Fruit fly (Drosophila melanogaster) whole organism, embryonic: Measurements from ENCODE around the gene CG5853.

Experiments used
- CG10274 ChIP-seq: fragments of 200-800 bp; sonication (Bioruptor generic); optimal IDR thresholded peaks from 3 replicates; lab custom pipeline; 2017; ENCODE audit warnings: missing biosample characterization, mild to moderate bottlenecking, missing genetic modification characterization
- CG10565 ChIP-seq: fragments of 200-800 bp; sonication (Bioruptor generic); optimal IDR thresholded peaks from 3 replicates; lab custom pipeline; 2016; ENCODE audit warnings: missing biosample characterization, mild to moderate bottlenecking, missing genetic modification characterization
- CG11093 ChIP-seq: fragments of 200-800 bp; sonication (Bioruptor generic); IDR thresholded peaks from 3 replicates; pipeline ENCODE4 v1.3.6; 2022; ENCODE audit warnings: missing biosample characterization, missing genetic modification characterization
- CG11696 ChIP-seq: fragments of 200-800 bp; sonication (Bioruptor generic); IDR thresholded peaks from 2 replicates; pipeline ENCODE4 v1.3.6; 2022; ENCODE audit warnings: missing biosample characterization, missing genetic modification characterization
- CG12071 ChIP-seq: fragments of 200-800 bp; sonication (Bioruptor generic); optimal IDR thresholded peaks from 3 replicates; lab custom pipeline; 2018; ENCODE audit warnings: missing biosample characterization, mild to moderate bottlenecking, missing genetic modification characterization
- CG12155 ChIP-seq: fragments of 200-800 bp; sonication (Bioruptor generic); optimal IDR thresholded peaks from 3 replicates; lab custom pipeline; 2016; ENCODE audit warnings: missing biosample characterization, missing genetic modification characterization
- CG12219 ChIP-seq: fragments of 200-800 bp; sonication (Bioruptor generic); optimal IDR thresholded peaks from 3 replicates; lab custom pipeline; 2018; ENCODE audit warnings: missing biosample characterization, mild to moderate bottlenecking, missing genetic modification characterization
- CG15011 ChIP-seq: fragments of 200-800 bp; sonication (Bioruptor generic); optimal IDR thresholded peaks from 3 replicates; lab custom pipeline; 2018; ENCODE audit warnings: missing biosample characterization, mild to moderate bottlenecking, missing genetic modification characterization
- CG1832 ChIP-seq: fragments of 200-800 bp; sonication (Bioruptor generic); optimal IDR thresholded peaks from 2 replicates; lab custom pipeline; 2017; ENCODE audit warnings: missing biosample characterization, mild to moderate bottlenecking, missing genetic modification characterization, inconsistent platforms
- CG18619 ChIP-seq: fragments of 200-800 bp; sonication (Bioruptor generic); optimal IDR thresholded peaks from 3 replicates; lab custom pipeline; 2017; ENCODE audit warnings: missing biosample characterization, mild to moderate bottlenecking, missing genetic modification characterization
- CG32772 ChIP-seq: fragments of 200-800 bp; sonication (Bioruptor generic); IDR thresholded peaks from 2 replicates; pipeline ENCODE4 v1.3.6; 2022; ENCODE audit warnings: missing biosample characterization, missing genetic modification characterization
- CG33557 ChIP-seq: fragments of 200-800 bp; sonication (Bioruptor generic); optimal IDR thresholded peaks from 2 replicates; lab custom pipeline; 2019; ENCODE audit warnings: missing biosample characterization, mild to moderate bottlenecking, missing genetic modification characterization, moderate library complexity
- CG5953 ChIP-seq: fragments of 200-800 bp; sonication (Bioruptor generic); IDR thresholded peaks from 2 replicates; pipeline ENCODE4 v1.3.6; 2022; ENCODE audit warnings: missing biosample characterization, missing genetic modification characterization
- CG6765 ChIP-seq: fragments of 200-800 bp; sonication (Bioruptor generic); optimal IDR thresholded peaks from 3 replicates; lab custom pipeline; 2017; ENCODE audit warnings: missing biosample characterization, mild to moderate bottlenecking, missing genetic modification characterization
- CG6854 ChIP-seq: fragments of 200-800 bp; sonication (Bioruptor generic); optimal IDR thresholded peaks from 3 replicates; lab custom pipeline; 2017; ENCODE audit warnings: missing biosample characterization, mild to moderate bottlenecking, missing genetic modification characterization
- CG7928 ChIP-seq: fragments of 200-800 bp; sonication (Bioruptor generic); optimal IDR thresholded peaks from 2 replicates; lab custom pipeline; 2017; ENCODE audit warnings: missing biosample characterization, mild to moderate bottlenecking, missing genetic modification characterization
- CG7987 ChIP-seq: fragments of 200-800 bp; sonication (Bioruptor generic); optimal IDR thresholded peaks from 2 replicates; lab custom pipeline; 2018; ENCODE audit warnings: missing biosample characterization, mild to moderate bottlenecking, missing genetic modification characterization, moderate library complexity
- CG8359 ChIP-seq: fragments of 200-800 bp; sonication (Bioruptor generic); optimal IDR thresholded peaks from 2 replicates; lab custom pipeline; 2017; ENCODE audit warnings: missing biosample characterization, mild to moderate bottlenecking, missing genetic modification characterization, borderline replicate concordance
- CG8765 ChIP-seq: fragments of 200-800 bp; sonication (Bioruptor generic); IDR thresholded peaks from 2 replicates; pipeline ENCODE4 v1.3.6; 2022; ENCODE audit warnings: missing biosample characterization, missing genetic modification characterization
- CG9215 ChIP-seq: fragments of 200-800 bp; sonication (Bioruptor generic); IDR thresholded peaks from 2 replicates; pipeline ENCODE4 v1.3.6; 2022; ENCODE audit warnings: missing biosample characterization, missing genetic modification characterization
- CG9437 ChIP-seq: fragments of 200-800 bp; sonication (Bioruptor generic); optimal IDR thresholded peaks from 2 replicates; lab custom pipeline; 2018; ENCODE audit warnings: missing biosample characterization, mild to moderate bottlenecking, missing genetic modification characterization
- CG9727 ChIP-seq: fragments of 200-800 bp; sonication (Bioruptor generic); optimal IDR thresholded peaks from 3 replicates; lab custom pipeline; 2017; ENCODE audit warnings: missing biosample characterization, mild to moderate bottlenecking, missing genetic modification characterization
- CG9876 ChIP-seq: fragments of 200-800 bp; sonication (Bioruptor generic); optimal IDR thresholded peaks from 2 replicates; lab custom pipeline; 2016; ENCODE audit warnings: missing biosample characterization, missing genetic modification characterization
- Dfd ChIP-seq, 2 experiments: fragments of >200 bp; optimal IDR thresholded peaks; 2 replicates each; lab custom pipeline; 2017; ENCODE audit warnings: missing biosample characterization in 2 of 2, missing genetic modification characterization in 2 of 2
- Drgx ChIP-seq: fragments of 200-800 bp; sonication (Bioruptor generic); IDR thresholded peaks from 2 replicates; pipeline ENCODE4 v1.3.6; 2022; ENCODE audit warnings: missing biosample characterization, missing genetic modification characterization
- Gsc ChIP-seq: fragments of 200-800 bp; sonication (Bioruptor generic); IDR thresholded peaks from 2 replicates; pipeline ENCODE4 v1.3.6; 2022; ENCODE audit warnings: missing biosample characterization, missing genetic modification characterization
- HLH54F ChIP-seq: fragments of 200-800 bp; sonication (Bioruptor generic); optimal IDR thresholded peaks from 3 replicates; lab custom pipeline; 2016; ENCODE audit warnings: missing biosample characterization, missing genetic modification characterization
- Hand ChIP-seq: fragments of 200-800 bp; sonication (Bioruptor generic); optimal IDR thresholded peaks from 2 replicates; lab custom pipeline; 2017; ENCODE audit warnings: mild to moderate bottlenecking, missing biosample characterization, missing genetic modification reagents, missing genetic modification characterization
- HmgD ChIP-seq: fragments of 200-800 bp; sonication (Bioruptor generic); optimal IDR thresholded peaks from 3 replicates; lab custom pipeline; 2016; ENCODE audit warnings: missing biosample characterization, missing genetic modification characterization
- Neu2 ChIP-seq: fragments of 200-800 bp; sonication (Bioruptor generic); optimal IDR thresholded peaks from 3 replicates; lab custom pipeline; 2016; ENCODE audit warnings: missing biosample characterization, missing genetic modification characterization, borderline replicate concordance
- Poxn ChIP-seq: fragments of 200-800 bp; sonication (Bioruptor generic); IDR thresholded peaks from 2 replicates; pipeline ENCODE4 v1.3.6; 2022; ENCODE audit warnings: missing biosample characterization, missing genetic modification characterization
- Tbp ChIP-seq: fragments of >200 bp; optimal IDR thresholded peaks from 2 replicates; lab custom pipeline; 2018; ENCODE audit warnings: missing biosample characterization, missing genetic modification characterization
- amos ChIP-seq: fragments of 200-800 bp; sonication (Bioruptor generic); IDR thresholded peaks from 2 replicates; pipeline ENCODE4 v1.3.6; 2022; ENCODE audit warnings: missing biosample characterization, missing genetic modification characterization; ENCODE audit not compliant: partially characterized antibody
- bab2 ChIP-seq: fragments of 200-800 bp; sonication (Bioruptor generic); optimal IDR thresholded peaks from 2 replicates; lab custom pipeline; 2016; ENCODE audit warnings: missing biosample characterization, missing genetic modification characterization
- disco-r ChIP-seq: fragments of 200-800 bp; sonication (Bioruptor generic); optimal IDR thresholded peaks from 2 replicates; lab custom pipeline; 2016; ENCODE audit warnings: missing biosample characterization, missing genetic modification characterization
- fd102C ChIP-seq: fragments of 200-800 bp; sonication (Bioruptor generic); optimal IDR thresholded peaks from 2 replicates; lab custom pipeline; 2018; ENCODE audit warnings: missing biosample characterization, mild to moderate bottlenecking, missing genetic modification characterization, moderate library complexity
- gcm2 ChIP-seq: fragments of 200-800 bp; sonication (Bioruptor generic); optimal IDR thresholded peaks from 2 replicates; lab custom pipeline; 2016; ENCODE audit warnings: missing biosample characterization, missing genetic modification characterization
- gem ChIP-seq: fragments of 200-800 bp; sonication (Bioruptor generic); optimal IDR thresholded peaks from 2 replicates; lab custom pipeline; 2019; ENCODE audit warnings: missing biosample characterization, mild to moderate bottlenecking, missing genetic modification characterization, moderate library complexity
- hbn ChIP-seq: fragments of 200-800 bp; sonication (Bioruptor generic); IDR thresholded peaks from 2 replicates; pipeline ENCODE4 v1.3.6; 2022; ENCODE audit warnings: missing biosample characterization, missing genetic modification characterization; ENCODE audit not compliant: partially characterized antibody
- insv ChIP-seq, 2 experiments: fragments of 200-800 bp; sonication (Bioruptor generic); optimal IDR thresholded peaks; 3 replicates each; lab custom pipeline; 2016 to 2018; ENCODE audit warnings: missing biosample characterization in 2 of 2, missing genetic modification characterization in 2 of 2
- nom ChIP-seq: fragments of 200-800 bp; sonication (Bioruptor generic); optimal IDR thresholded peaks from 2 replicates; lab custom pipeline; 2017; ENCODE audit warnings: missing biosample characterization, missing genetic modification characterization, mild to moderate bottlenecking, moderate library complexity, missing genetic modification reagents
- oc ChIP-seq: fragments of 200-800 bp; sonication (Bioruptor generic); optimal IDR thresholded peaks from 2 replicates; lab custom pipeline; 2018; ENCODE audit warnings: missing biosample characterization, mild to moderate bottlenecking, missing genetic modification characterization, moderate library complexity
- pho ChIP-seq: fragments of 200-800 bp; sonication (Bioruptor generic); optimal IDR thresholded peaks from 2 replicates; lab custom pipeline; 2016; ENCODE audit warnings: missing biosample characterization, missing genetic modification characterization
- prd ChIP-seq, 3 experiments: fragments of >200 bp in 2 of 3; fragments of 200-800 bp in 1 of 3; sonication (Bioruptor generic) in 1 of 3; optimal IDR thresholded peaks in 2 of 3; IDR thresholded peaks in 1 of 3; 2 replicates in 2 of 3; 3 replicates in 1 of 3; pipeline versions ENCODE4 v1.3.6 to Lab custom; 2017 to 2022; ENCODE audit warnings: missing biosample characterization in 1 of 3, missing genetic modification characterization in 1 of 3
- sd ChIP-seq: fragments of 200-800 bp; sonication (Bioruptor generic); optimal IDR thresholded peaks from 3 replicates; lab custom pipeline; 2018; ENCODE audit warnings: missing biosample characterization, mild to moderate bottlenecking, missing genetic modification characterization, moderate library complexity
- z ChIP-seq: fragments of 200-800 bp; sonication (Bioruptor generic); IDR thresholded peaks from 3 replicates; pipeline ENCODE4 v1.3.6; 2022; ENCODE audit warnings: missing biosample characterization, missing genetic modification characterization
- zen ChIP-seq: fragments of 200-800 bp; sonication (Bioruptor generic); optimal IDR thresholded peaks from 3 replicates; lab custom pipeline; 2018; ENCODE audit warnings: missing biosample characterization, mild to moderate bottlenecking, missing genetic modification characterization, moderate library complexity
- zfh1 ChIP-seq: fragments of 200-800 bp; sonication (Bioruptor generic); IDR thresholded peaks from 3 replicates; pipeline ENCODE4 v1.3.6; 2022; ENCODE audit warnings: missing biosample characterization, missing genetic modification characterization

The CG5853 gene

DNA sequence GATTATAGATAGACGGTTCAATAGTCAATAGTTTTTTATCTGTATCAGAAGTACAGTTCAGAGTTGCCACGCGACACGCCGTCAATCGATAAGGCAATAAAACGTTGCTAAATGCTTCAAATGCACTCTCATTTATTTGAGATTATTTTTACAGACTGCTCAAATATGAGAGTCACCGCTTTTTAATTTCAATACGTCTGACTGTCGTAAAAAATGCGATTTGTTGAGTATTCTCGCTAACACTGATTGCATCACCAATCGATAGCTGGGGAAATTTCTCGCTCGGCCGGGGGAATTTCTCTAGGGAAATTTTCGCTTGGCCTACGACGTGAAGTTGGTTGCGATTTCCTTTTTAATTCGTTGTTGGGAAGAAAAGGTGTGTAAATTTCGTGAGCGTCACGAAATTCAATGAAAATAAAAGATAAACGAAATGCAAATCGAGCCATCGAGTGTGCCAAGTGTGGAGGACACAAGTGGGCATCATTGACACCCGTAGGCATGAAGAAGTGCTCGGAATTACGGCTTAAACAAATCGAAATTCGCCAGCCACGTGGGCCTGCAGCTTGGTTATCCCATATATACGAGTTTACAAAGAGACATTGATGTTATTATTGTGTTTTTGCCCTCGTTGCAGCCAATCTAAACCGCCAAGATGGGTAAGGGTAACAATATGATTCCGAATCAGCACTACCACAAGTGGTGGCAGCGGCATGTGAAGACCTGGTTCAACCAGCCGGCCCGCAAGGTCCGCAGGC is 19.7 kb upstream of the CG5853 start, which contains the start of the genes Dref and RpL13 (continued):
- TF ChIP-seq CG8359 (peak; percentile 79), zfh1 (peak; percentile 86), amos (peak; percentile 72), Gsc (GFP tag; lab: Robert Waterston, UW) (no peak), CG9437 (GFP tag; lab: Kevin White, UChicago) (peak; percentile 83), CG9727 (GFP tag; lab: Kevin White, UChicago) (peak; percentile 95), Drgx (GFP tag; lab: Robert Waterston, UW) (peak; percentile 38; the same call in 1 of the 2 replicates), CG7987 (peak; percentile 99), gem (peak; percentile 73), oc (peak; percentile 60), sd (tag; lab: Kevin White, UChicago) (peak; percentile 66), Dfd (GFP tag; optimal IDR thresholded peaks at IDR 0.05; lab: Kevin White, UChicago) (no peak), Poxn (GFP tag; lab: Robert Waterston, UW) (peak; percentile 57; the same call in 1 of the 2 replicates), CG10565 (GFP tag; lab: Kevin White, UChicago) (no peak), CG12155 (GFP tag; lab: Kevin White, UChicago) (peak; percentile 69), Tbp (no peak), pho (GFP tag; lab: Kevin White, UChicago) (peak; percentile 89), fd102C (GFP tag; lab: Kevin White, UChicago) (peak; percentile 85), CG11696 (GFP tag; lab: Robert Waterston, UW) (peak; percentile 72), bab2 (GFP tag; lab: Kevin White, UChicago) (peak; percentile 69), CG12071 (GFP tag; lab: Kevin White, UChicago) (peak; percentile 94), CG10274 (GFP tag; lab: Kevin White, UChicago) (peak; percentile 78), CG33557 (GFP tag; lab: Kevin White, UChicago) (peak; percentile 89), CG6854 (GFP tag; lab: Kevin White, UChicago) (peak; percentile 94), zen (peak; percentile 67), disco-r (GFP tag; lab: Kevin White, UChicago) (peak; percentile 66), hbn (GFP tag; lab: Robert Waterston, UW) (peak; percentile 67), CG12219 (GFP tag; lab: Kevin White, UChicago) (peak; percentile 87), CG9215 (GFP tag; lab: Robert Waterston, UW) (peak; percentile 61), z (GFP tag; lab: Robert Waterston, UW) (peak; percentile 51; the same call in 1 of the 3 replicates), CG15011 (GFP tag; lab: Kevin White, UChicago) (peak; percentile 90), CG32772 (GFP tag; lab: Robert Waterston, UW) (peak; percentile 37; the same call in 1 of the 2 replicates), CG11093 (no peak), CG7928 (GFP tag; lab: Kevin White, UChicago) (peak; percentile 74), HLH54F (GFP tag; lab: Kevin White, UChicago) (peak; percentile 80), CG5953 (peak; percentile 73), gcm2 (GFP tag; lab: Kevin White, UChicago) (peak; percentile 80), prd (optimal IDR thresholded peaks at IDR 0.05; lab: Kevin White, UChicago) (no peak), prd (GFP tag; IDR thresholded peaks at IDR 0.05; lab: Robert Waterston, UW) (peak; percentile 60), CG9876 (peak; percentile 71), Neu2 (GFP tag; lab: Kevin White, UChicago) (peak; percentile 52), CG1832 (GFP tag; lab: Kevin White, UChicago) (no peak), nom (GFP tag; lab: Kevin White, UChicago) (peak; percentile 92), CG8765 (peak; percentile 61; the same call in 1 of the 2 replicates), insv (GFP tag; optimal IDR thresholded peaks at IDR 0.05; lab: Kevin White, UChicago) (peak in 1 of 2 experiments; percentile 79), Hand (GFP tag; lab: Kevin White, UChicago) (peak; percentile 86), HmgD (GFP tag; lab: Kevin White, UChicago) (peak; percentile 77), CG18619 (GFP tag; lab: Kevin White, UChicago) (peak; percentile 92), CG6765 (GFP tag; lab: Kevin White, UChicago) (peak; percentile 98)
